Worm (Caenorhabditis elegans) whole organism, L2 larva: ENCODE data around the gene F53A9.1.

Experiments
- elt-1 ChIP-seq: fragments of 150-350 bp; optimal IDR thresholded peaks from 2 replicates; lab custom pipeline; 2014; ENCODE audit warnings: missing biosample characterization, missing genetic modification characterization
- elt-3 ChIP-seq: sonication (generic microtip); optimal IDR thresholded peaks from 2 replicates; lab custom pipeline; 2017; ENCODE audit warnings: missing biosample characterization, missing genetic modification characterization

ce11 chrX:8745524-8745923 lies 34.1 kb downstream of the F53A9.1 start:
- TF ChIP-seq elt-1 (tag; lab: Kevin White, UChicago) (no peak), elt-3 (tag; lab: Kevin White, UChicago) (no peak)
